Worm (Caenorhabditis elegans) whole organism, L4 larva: ENCODE data around the gene arrd-14.

Source experiments
- D1046.2 ChIP-seq: fragments of 200-800 bp; sonication (Bioruptor generic); IDR thresholded peaks from 2 replicates; pipeline ENCODE4 v1.3.6; 2022; ENCODE audit warnings: missing genetic modification characterization, missing compliant biosample characterization
- F26F4.8 ChIP-seq: fragments of 200-800 bp; sonication (Bioruptor generic); conservative IDR thresholded peaks from 2 replicates; pipeline ENCODE4 v1.3.6; 2022; ENCODE audit warnings: missing genetic modification characterization, missing compliant biosample characterization
- Y5F2A.4 ChIP-seq: fragments of 200-800 bp; sonication (Bioruptor generic); optimal IDR thresholded peaks from 2 replicates; lab custom pipeline; 2018; ENCODE audit warnings: mild to moderate bottlenecking, missing genetic modification characterization, missing compliant biosample characterization
- ZK546.5 ChIP-seq, 2 experiments: sonication (generic microtip); optimal IDR thresholded peaks; 2 replicates each; lab custom pipeline; 2017; ENCODE audit warnings: missing biosample characterization in 2 of 2, missing genetic modification characterization in 2 of 2
- aha-1 ChIP-seq: fragments of 150-350 bp; peaks from one replicate; lab custom pipeline; 2014; ENCODE audit warnings: missing biosample characterization, missing genetic modification characterization
- aly-2 ChIP-seq: sonication (generic microtip); optimal IDR thresholded peaks from 2 replicates; lab custom pipeline; 2018; ENCODE audit warnings: missing biosample characterization, missing genetic modification characterization
- arid-1 ChIP-seq: fragments of 200-800 bp; sonication (Bioruptor generic); conservative IDR thresholded peaks from 2 replicates; pipeline ENCODE4 v1.3.6; 2022; ENCODE audit warnings: missing genetic modification reagents, missing genetic modification characterization, missing compliant biosample characterization
- attf-4 ChIP-seq: sonication (generic microtip); optimal IDR thresholded peaks from 3 replicates; lab custom pipeline; 2017; ENCODE audit warnings: missing biosample characterization, missing genetic modification characterization
- ceh-28 ChIP-seq: fragments of 150-350 bp; optimal IDR thresholded peaks from 2 replicates; lab custom pipeline; 2014; ENCODE audit warnings: missing biosample characterization, missing genetic modification reagents, missing genetic modification characterization
- ctbp-1 ChIP-seq: fragments of 200-800 bp; sonication (Bioruptor generic); IDR thresholded peaks from 2 replicates; pipeline ENCODE4 v1.3.6; 2022; ENCODE audit warnings: missing genetic modification reagents, missing genetic modification characterization, missing compliant biosample characterization
- daf-16 ChIP-seq, 3 experiments: sonication (generic microtip); optimal IDR thresholded peaks; 2 replicates each; lab custom pipeline; 2016 to 2017; ENCODE audit warnings: missing genetic modification characterization in 3 of 3, missing genetic modification reagents in 3 of 3, mild to moderate bottlenecking in 2 of 3, missing compliant biosample characterization in 2 of 3, missing biosample characterization in 1 of 3, moderate library complexity in 1 of 3
- daf-8 ChIP-seq: fragments of 200-800 bp; sonication (Bioruptor generic); IDR thresholded peaks from 2 replicates; pipeline ENCODE4 v1.3.6; 2022; ENCODE audit warnings: missing genetic modification characterization, missing compliant biosample characterization
- dmd-6 ChIP-seq: fragments of 200-800 bp; sonication (Bioruptor generic); IDR thresholded peaks from 2 replicates; pipeline ENCODE4 v1.3.6; 2022; ENCODE audit warnings: missing genetic modification reagents, missing genetic modification characterization, missing compliant biosample characterization
- dmd-9 ChIP-seq: fragments of 200-800 bp; sonication (Bioruptor generic); IDR thresholded peaks from 2 replicates; pipeline ENCODE4 v1.3.6; 2022; ENCODE audit warnings: missing genetic modification reagents, missing genetic modification characterization, missing compliant biosample characterization
- dve-1 ChIP-seq: sonication (generic microtip); optimal IDR thresholded peaks from 2 replicates; lab custom pipeline; 2017; ENCODE audit warnings: antibody characterized with exemption, mild to moderate bottlenecking, missing genetic modification characterization, missing compliant biosample characterization; ENCODE audit not compliant: insufficient read depth
- egl-27 ChIP-seq: sonication (generic microtip); optimal IDR thresholded peaks from 3 replicates; lab custom pipeline; 2017; ENCODE audit warnings: missing biosample characterization, missing genetic modification reagents, missing genetic modification characterization
- hlh-11 ChIP-seq: fragments of 200-800 bp; sonication (Bioruptor generic); optimal IDR thresholded peaks from 2 replicates; lab custom pipeline; 2018; ENCODE audit warnings: mild to moderate bottlenecking, missing genetic modification characterization, missing compliant biosample characterization
- hlh-30 ChIP-seq: sonication (generic microtip); optimal IDR thresholded peaks from 2 replicates; lab custom pipeline; 2017; ENCODE audit warnings: antibody characterized with exemption, mild to moderate bottlenecking, missing genetic modification characterization, missing compliant biosample characterization; ENCODE audit not compliant: insufficient read depth
- lin-13 ChIP-seq: fragments of 150-350 bp; optimal IDR thresholded peaks from 2 replicates; lab custom pipeline; 2014; ENCODE audit warnings: missing biosample characterization, missing genetic modification reagents, missing genetic modification characterization
- lin-15B ChIP-seq: fragments of 150-350 bp; sonication (generic microtip); optimal IDR thresholded peaks from 3 replicates; lab custom pipeline; 2014; ENCODE audit warnings: missing biosample characterization, missing genetic modification characterization
- lin-39 ChIP-seq: fragments of 150-350 bp; optimal IDR thresholded peaks from 2 replicates; lab custom pipeline; 2014; ENCODE audit warnings: missing biosample characterization, missing genetic modification reagents, missing genetic modification characterization
- madf-5 ChIP-seq, 2 experiments: fragments of 200-800 bp; sonication (Bioruptor generic); IDR thresholded peaks; 2 replicates each; pipeline ENCODE4 v1.3.6; 2022; ENCODE audit warnings: missing compliant biosample characterization in 2 of 2, missing genetic modification characterization in 2 of 2
- madf-9 ChIP-seq: fragments of 200-800 bp; sonication (Bioruptor generic); conservative IDR thresholded peaks from 2 replicates; pipeline ENCODE4 v1.3.6; 2022; ENCODE audit warnings: missing genetic modification reagents, missing genetic modification characterization, missing compliant biosample characterization
- mes-2 ChIP-seq: sonication (generic microtip); optimal IDR thresholded peaks from 2 replicates; lab custom pipeline; 2016; ENCODE audit warnings: missing genotype, mild to moderate bottlenecking, missing genetic modification characterization, missing compliant biosample characterization; ENCODE audit not compliant: poor library complexity, severe bottlenecking
- nhr-28 ChIP-seq: fragments of 150-350 bp; optimal IDR thresholded peaks from 2 replicates; lab custom pipeline; 2014; ENCODE audit warnings: missing biosample characterization, missing genetic modification characterization
- nhr-42 ChIP-seq: fragments of 200-800 bp; sonication (Bioruptor generic); IDR thresholded peaks from 2 replicates; pipeline ENCODE4 v1.3.6; 2022; ENCODE audit warnings: missing genetic modification characterization, missing compliant biosample characterization
- php-3 ChIP-seq: fragments of 200-800 bp; sonication (Bioruptor generic); IDR thresholded peaks from 2 replicates; pipeline ENCODE4 v1.3.6; 2022; ENCODE audit warnings: missing genetic modification reagents, missing genetic modification characterization, missing compliant biosample characterization
- pqm-1 ChIP-seq: sonication (generic microtip); optimal IDR thresholded peaks from 2 replicates; lab custom pipeline; 2017; ENCODE audit warnings: missing biosample characterization, missing genetic modification characterization
- saeg-2 ChIP-seq: fragments of 200-800 bp; sonication (Bioruptor generic); IDR thresholded peaks from 2 replicates; pipeline ENCODE4 v1.3.6; 2022; ENCODE audit warnings: missing genetic modification reagents, missing genetic modification characterization, missing compliant biosample characterization
- sdz-12 ChIP-seq: fragments of 200-800 bp; sonication (Bioruptor generic); optimal IDR thresholded peaks from 2 replicates; lab custom pipeline; 2018; ENCODE audit warnings: mild to moderate bottlenecking, missing genetic modification characterization, missing compliant biosample characterization
- set-16 ChIP-seq: fragments of 200-800 bp; sonication (Bioruptor generic); IDR thresholded peaks from 2 replicates; pipeline ENCODE4 v1.3.6; 2022; ENCODE audit warnings: missing genetic modification reagents, missing genetic modification characterization, missing compliant biosample characterization
- skn-1 ChIP-seq: fragments of 150-350 bp; optimal IDR thresholded peaks from 2 replicates; lab custom pipeline; 2014; ENCODE audit warnings: missing biosample characterization, missing genetic modification characterization
- snpc-1.2 ChIP-seq: fragments of 200-800 bp; sonication (Bioruptor generic); IDR thresholded peaks from 2 replicates; pipeline ENCODE4 v1.3.6; 2022; ENCODE audit warnings: missing genetic modification reagents, missing genetic modification characterization, missing compliant biosample characterization
- spr-1 ChIP-seq: sonication (generic microtip); optimal IDR thresholded peaks from 2 replicates; lab custom pipeline; 2016; ENCODE audit warnings: mild to moderate bottlenecking, missing genetic modification characterization, missing compliant biosample characterization
- unc-130 ChIP-seq: sonication (generic microtip); optimal IDR thresholded peaks from 2 replicates; lab custom pipeline; 2016; ENCODE audit warnings: missing genetic modification reagents, missing genetic modification characterization, missing compliant biosample characterization
- unc-62 ChIP-seq, 3 experiments: fragments of 150-350 bp in 1 of 3; sonication (generic microtip); optimal IDR thresholded peaks in 2 of 3; peaks in 1 of 3; 1 replicate in 1 of 3; 2 replicates in 2 of 3; lab custom pipeline; 2014 to 2017; ENCODE audit warnings: missing biosample characterization in 3 of 3, missing genetic modification characterization in 3 of 3, missing genetic modification reagents in 3 of 3, missing genotype in 1 of 3
- vab-7 ChIP-seq: fragments of 200-800 bp; sonication (Bioruptor generic); IDR thresholded peaks from 2 replicates; pipeline ENCODE4 v1.3.6; 2022; ENCODE audit warnings: missing genetic modification reagents, missing genetic modification characterization, missing compliant biosample characterization
- zfp-2 ChIP-seq: sonication (generic microtip); optimal IDR thresholded peaks from 2 replicates; lab custom pipeline; 2016; ENCODE audit warnings: mild to moderate bottlenecking, missing genetic modification characterization, missing compliant biosample characterization
- zip-11 ChIP-seq: fragments of 200-800 bp; sonication (Bioruptor generic); IDR thresholded peaks from 2 replicates; pipeline ENCODE4 v1.3.6; 2022; ENCODE audit warnings: missing genetic modification characterization, missing compliant biosample characterization
- zip-2 ChIP-seq: fragments of 150-350 bp; optimal IDR thresholded peaks from 2 replicates; lab custom pipeline; 2014; ENCODE audit warnings: missing biosample characterization, missing genetic modification characterization

The arrd-14 gene

DNA sequence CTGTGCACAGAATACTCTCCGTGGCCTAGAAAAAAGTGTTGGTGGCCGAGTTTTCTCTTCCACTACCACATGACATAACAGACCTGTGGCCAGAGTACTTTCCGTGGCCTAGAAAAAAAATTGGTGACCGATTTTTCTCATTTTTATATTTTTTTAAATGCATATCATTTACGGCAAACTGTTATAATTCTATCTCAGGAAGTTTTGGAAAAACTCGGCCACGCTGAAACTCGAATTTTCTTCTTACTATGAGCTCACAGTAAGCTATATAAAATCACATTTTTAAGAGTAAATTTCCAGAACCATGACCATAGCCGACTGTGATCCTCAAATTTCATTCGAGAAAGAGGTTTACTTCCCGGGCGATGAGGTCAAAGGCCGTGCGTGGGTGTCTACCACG lies at the start of gene arrd-14:
Gene arrd-14 (plus strand): TSS at position 301 of the 400 bp plus-strand sequence.
- TF ChIP-seq madf-5 (GFP tag; IDR thresholded peaks at IDR 0.05; lab: Robert Waterston, UW) (no peak), attf-4 (tag; lab: Kevin White, UChicago) (no peak), D1046.2 (GFP tag; lab: Robert Waterston, UW) (no peak), dmd-9 (GFP tag; lab: Robert Waterston, UW) (no peak), aha-1 (tag; lab: Kevin White, UChicago) (no peak), lin-39 (tag; lab: Kevin White, UChicago) (no peak), F26F4.8 (no peak), nhr-42 (GFP tag; lab: Robert Waterston, UW) (no peak), hlh-30 (no peak), zip-11 (no peak)

- 0 out of 2 replicates have a peak, but pooled peaks have one; percentile 21 for TF ChIP-seq nhr-42 (GFP tag; lab: Robert Waterston, UW)
- peak; percentile 9 for TF ChIP-seq hlh-11 (tag; lab: Kevin White, UChicago)
- no peak for TF ChIP-seq vab-7 (GFP tag; lab: Robert Waterston, UW)
- TF ChIP-seq dmd-6, result peak; percentile 53
- TF ChIP-seq dve-1, result peak; percentile 52
- TF ChIP-seq zfp-2, result no peak
- TF ChIP-seq daf-16 (GFP tag; optimal IDR thresholded peaks at IDR 0.05; lab: Kevin White, UChicago), result no peak
- peak; percentile 30 for TF ChIP-seq daf-16 (tag; optimal IDR thresholded peaks at IDR 0.05; lab: Kevin White, UChicago)
- TF ChIP-seq set-16 (GFP tag; lab: Robert Waterston, UW), result peak; percentile 74
- TF ChIP-seq D1046.2 (GFP tag; lab: Robert Waterston, UW), result no peak
- TF ChIP-seq skn-1 (tag; lab: Kevin White, UChicago), result no peak
- TF ChIP-seq lin-15B (tag; lab: Kevin White, UChicago), result no peak
- 0 out of 2 replicates have a peak, but pooled peaks have one; percentile 25 for TF ChIP-seq F26F4.8
- peak; percentile 24 for TF ChIP-seq pqm-1 (tag; lab: Kevin White, UChicago)
Measured at ce11 chrII:13711493-13712055, 40.5 kb upstream of the arrd-14 start.

ce11 chrII:13713239-13713638 lies 38.9 kb upstream of the arrd-14 start:
- TF ChIP-seq spr-1 (no peak), unc-62 (GFP tag; optimal IDR thresholded peaks at IDR 0.05 in 1 of 2; lab: Kevin White, UChicago) (peak in 1 of 2 experiments; percentile 93), unc-62 (tag; optimal IDR thresholded peaks at IDR 0.05; lab: Kevin White, UChicago) (no peak)

- no peak for TF ChIP-seq ZK546.5 (tag; optimal IDR thresholded peaks at IDR 0.05; lab: Kevin White, UChicago)
- TF ChIP-seq dmd-6, result no peak
- TF ChIP-seq unc-62 (GFP tag; optimal IDR thresholded peaks at IDR 0.05 in 1 of 2; lab: Kevin White, UChicago), result peak in 1 of 2 experiments; percentile 67
- TF ChIP-seq unc-62 (tag; optimal IDR thresholded peaks at IDR 0.05; lab: Kevin White, UChicago), result no peak
Measured at ce11 chrII:13715333-13715732, 36.8 kb upstream of the arrd-14 start.

DNA sequence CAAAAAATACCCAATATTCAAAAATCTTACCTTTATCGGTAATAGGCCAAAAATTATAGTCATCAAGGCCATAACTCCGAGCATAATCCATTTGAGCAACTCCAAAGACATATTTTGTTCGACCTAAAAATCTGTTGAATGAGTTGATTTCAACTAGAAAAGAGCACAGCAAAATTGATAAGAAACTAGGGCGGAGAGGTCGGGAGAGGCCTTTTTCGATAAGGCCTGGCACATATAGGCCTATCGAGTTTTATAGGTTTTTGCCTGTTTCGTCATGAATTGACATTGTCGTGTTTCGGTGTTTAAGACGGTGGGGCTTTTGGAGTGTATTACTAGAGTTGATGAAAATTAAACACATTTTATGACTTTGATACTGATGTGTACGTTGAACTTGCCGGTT lies 36.4 kb upstream of the arrd-14 start, which contains the start of gene zipt-2.3:
Gene zipt-2.3 (minus strand): TSS at position 147 of the 400 bp plus-strand sequence.
- TF ChIP-seq zfp-2 (no peak), saeg-2 (GFP tag; lab: Robert Waterston, UW) (no peak), unc-62 (GFP tag; optimal IDR thresholded peaks at IDR 0.05 in 1 of 2; lab: Kevin White, UChicago) (no peak), unc-62 (tag; optimal IDR thresholded peaks at IDR 0.05; lab: Kevin White, UChicago) (no peak), dmd-6 (peak; percentile 63; the same call in 1 of the 2 replicates), pqm-1 (tag; lab: Kevin White, UChicago) (peak; percentile 93), unc-130 (GFP tag; lab: Kevin White, UChicago) (no peak), egl-27 (tag; lab: Kevin White, UChicago) (no peak), aha-1 (tag; lab: Kevin White, UChicago) (no peak), Y5F2A.4 (GFP tag; lab: Kevin White, UChicago) (no peak), nhr-28 (peak; percentile 62), lin-13 (GFP tag; lab: Kevin White, UChicago) (no peak), zip-2 (tag; lab: Kevin White, UChicago) (no peak), madf-9 (no peak), daf-16 (GFP tag; optimal IDR thresholded peaks at IDR 0.05; lab: Kevin White, UChicago) (no peak), daf-16 (tag; optimal IDR thresholded peaks at IDR 0.05; lab: Kevin White, UChicago) (peak; percentile 56), nhr-42 (GFP tag; lab: Robert Waterston, UW) (no peak), snpc-1.2 (GFP tag; lab: Robert Waterston, UW) (no peak), arid-1 (GFP tag; lab: Robert Waterston, UW) (no peak), sdz-12 (GFP tag; lab: Kevin White, UChicago) (no peak), ctbp-1 (GFP tag; lab: Robert Waterston, UW) (no peak), aly-2 (tag; lab: Kevin White, UChicago) (no peak), mes-2 (no peak), php-3 (GFP tag; lab: Robert Waterston, UW) (peak; percentile 45; the same call in 1 of the 2 replicates), daf-8 (GFP tag; lab: Robert Waterston, UW) (no peak), dve-1 (peak; percentile 62), ceh-28 (tag; lab: Kevin White, UChicago) (no peak)
